Worm (Caenorhabditis elegans): Measurements from ENCODE around the gene Y46G5A.14.

The Y46G5A.14 gene

DNA sequence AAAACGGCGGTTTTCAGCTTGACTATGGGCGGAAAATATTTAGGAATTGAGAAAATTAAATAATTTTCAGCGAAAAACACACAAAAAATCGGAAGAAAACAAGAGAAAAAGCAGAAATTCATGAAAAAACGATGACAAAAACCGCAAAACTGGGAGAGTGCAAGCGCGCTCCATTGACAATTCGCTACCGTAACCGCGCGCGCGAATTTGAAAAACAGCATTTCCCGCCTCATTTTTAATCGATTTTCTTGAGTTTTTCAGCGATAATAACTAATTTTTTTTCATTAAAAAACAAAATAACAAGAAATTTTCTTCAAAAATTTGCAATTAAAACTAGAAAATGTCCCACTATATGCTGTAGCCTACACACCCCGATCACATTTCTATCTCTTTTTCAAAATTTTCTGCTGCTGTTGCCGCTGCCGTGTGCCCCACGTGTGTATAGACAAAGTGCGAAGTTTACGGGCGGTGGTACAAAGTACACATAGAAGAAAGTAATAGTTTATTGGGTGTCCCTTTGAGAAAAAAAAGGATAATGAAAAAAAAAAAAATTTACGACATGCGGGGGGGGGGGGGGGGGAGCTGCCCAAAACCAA lies 25.5 kb downstream of the Y46G5A.14 start (continued):
- TF ChIP-seq Y67H2A.10 (GFP tag; conservative IDR thresholded peaks at IDR 0.05) (no peak), F57A8.1 (GFP tag; optimal IDR thresholded peaks at IDR 0.05) (no peak), aptf-2 (GFP tag; conservative IDR thresholded peaks at IDR 0.05) (no peak), ceh-79 (tag; optimal IDR thresholded peaks at IDR 0.05) (no peak), snpc-1.3 (tag; optimal IDR thresholded peaks at IDR 0.05; ENCODE audit: insufficient read depth) (peak; percentile 50), athp-1 (tag; optimal IDR thresholded peaks at IDR 0.05) (no peak), pha-4 (tag; optimal IDR thresholded peaks at IDR 0.05) (no peak), nfyb-1 (GFP tag; IDR thresholded peaks at IDR 0.05) (peak; percentile 62; the same call in 1 of the 2 replicates), F23B12.7 (tag; optimal IDR thresholded peaks at IDR 0.05; ENCODE audit: insufficient read depth) (no peak), madf-8 (GFP tag; conservative IDR thresholded peaks at IDR 0.05) (peak; percentile 91), F52B5.7 (tag; optimal IDR thresholded peaks at IDR 0.05) (no peak), attf-5 (GFP tag; optimal IDR thresholded peaks at IDR 0.05) (peak; percentile 14), ztf-18 (tag; optimal IDR thresholded peaks at IDR 0.05) (no peak), let-607 (tag; optimal IDR thresholded peaks at IDR 0.05) (no peak), B0019.2 (GFP tag; conservative IDR thresholded peaks at IDR 0.05) (peak; percentile 52), dpl-1 (GFP tag; optimal IDR thresholded peaks at IDR 0.05) (peak; percentile 92), F33H1.4 (GFP tag; IDR thresholded peaks at IDR 0.05) (peak; percentile 84), ets-4 (GFP tag; optimal IDR thresholded peaks at IDR 0.05) (no peak), unc-130 (GFP tag; optimal IDR thresholded peaks at IDR 0.05) (peak; percentile 38), sptf-2 (GFP tag; optimal IDR thresholded peaks at IDR 0.05) (no peak), F37B4.10 (GFP tag; IDR thresholded peaks at IDR 0.05) (no peak), xnd-1 (tag; optimal IDR thresholded peaks at IDR 0.05) (peak; percentile 90), nfya-1 (tag; optimal IDR thresholded peaks at IDR 0.05; ENCODE audit: borderline replicate concordance, insufficient read depth) (no peak), madf-3 (GFP tag; IDR thresholded peaks at IDR 0.05) (0 out of 2 replicates have a peak, but pooled peaks have one; percentile 57), Y79H2A.3 (GFP tag; conservative IDR thresholded peaks at IDR 0.05) (no peak), tlf-1 (GFP tag; optimal IDR thresholded peaks at IDR 0.05) (peak; percentile 38), Y53F4B.3 (GFP tag; IDR thresholded peaks at IDR 0.05) (no peak), pbrm-1 (GFP tag; IDR thresholded peaks at IDR 0.05) (peak; percentile 44), bed-1 (GFP tag; IDR thresholded peaks at IDR 0.05) (no peak), cebp-1 (GFP tag; IDR thresholded peaks at IDR 0.05) (no peak), cebp-1 (tag; optimal IDR thresholded peaks at IDR 0.05) (peak; percentile 36), ceh-58 (GFP tag; IDR thresholded peaks at IDR 0.05) (no peak), madf-6 (GFP tag; IDR thresholded peaks at IDR 0.05) (peak; percentile 97), madf-10 (tag; optimal IDR thresholded peaks at IDR 0.05) (no peak), lin-40 (tag; optimal IDR thresholded peaks at IDR 0.05) (peak; percentile 7), ama-1 (optimal IDR thresholded peaks at IDR 0.05) (no peak), ama-1 (GFP tag; optimal IDR thresholded peaks at IDR 0.05) (no peak), ztf-25 (GFP tag; IDR thresholded peaks at IDR 0.05) (no peak), Y56A3A.18 (GFP tag; IDR thresholded peaks at IDR 0.05) (no peak), B0336.3 (GFP tag; IDR thresholded peaks at IDR 0.05) (peak; percentile 54), ztf-26 (tag; optimal IDR thresholded peaks at IDR 0.05) (no peak), mcd-1 (GFP tag; IDR thresholded peaks at IDR 0.05) (peak; percentile 97), tbp1 (GFP tag; optimal IDR thresholded peaks at IDR 0.05) (peak; percentile 28), lsl-1 (GFP tag; optimal IDR thresholded peaks at IDR 0.05) (peak; percentile 97), C17E4.6 (GFP tag; IDR thresholded peaks at IDR 0.05) (0 out of 2 replicates have a peak, but pooled peaks have one; percentile 33), ceh-27 (GFP tag; optimal IDR thresholded peaks at IDR 0.05) (no peak), nhr-27 (tag; optimal IDR thresholded peaks at IDR 0.05) (no peak), ceh-100 (GFP tag; IDR thresholded peaks at IDR 0.05) (no peak)
